Fruit fly (Drosophila melanogaster) whole organism, adult: ENCODE data around the gene CG14043.

ENCODE experiments used
- CG5204 ChIP-seq: fragments of 200-800 bp; sonication (Bioruptor generic); optimal IDR thresholded peaks from 2 replicates; lab custom pipeline; 2016; ENCODE audit warnings: missing biosample characterization, missing genetic modification characterization
- bab1 ChIP-seq: fragments of 200-800 bp; sonication (Bioruptor generic); optimal IDR thresholded peaks from 3 replicates; lab custom pipeline; 2019; ENCODE audit warnings: missing biosample characterization, mild to moderate bottlenecking, missing genetic modification characterization, moderate library complexity

- no peak for TF ChIP-seq bab1
- TF ChIP-seq CG5204 (GFP tag; lab: Kevin White, UChicago): no peak
Measured at dm6 chr2L:4953086-4953570, 18.4 kb upstream of the CG14043 start, which contains the start of gene Jon25Bii.
